Fruit fly (Drosophila melanogaster) whole organism, adult: Measurements from ENCODE around the gene CG3526.

Experiments used
- CG11617 ChIP-seq: fragments of 200-800 bp; sonication (Bioruptor generic); optimal IDR thresholded peaks from 2 replicates; lab custom pipeline; 2017; ENCODE audit warnings: mild to moderate bottlenecking, missing biosample characterization, missing genetic modification reagents, missing genetic modification characterization
- CG14711 ChIP-seq: fragments of 200-800 bp; sonication (Bioruptor generic); optimal IDR thresholded peaks from 2 replicates; lab custom pipeline; 2018; ENCODE audit warnings: missing biosample characterization, mild to moderate bottlenecking, missing genetic modification characterization, moderate library complexity
- CG5204 ChIP-seq: fragments of 200-800 bp; sonication (Bioruptor generic); optimal IDR thresholded peaks from 2 replicates; lab custom pipeline; 2016; ENCODE audit warnings: missing biosample characterization, missing genetic modification characterization
- Mnt ChIP-seq: fragments of 200-800 bp; sonication (Bioruptor generic); optimal IDR thresholded peaks from 2 replicates; lab custom pipeline; 2016; ENCODE audit warnings: missing biosample characterization, mild to moderate bottlenecking, missing genetic modification characterization
- bab1 ChIP-seq: fragments of 200-800 bp; sonication (Bioruptor generic); optimal IDR thresholded peaks from 3 replicates; lab custom pipeline; 2019; ENCODE audit warnings: missing biosample characterization, mild to moderate bottlenecking, missing genetic modification characterization, moderate library complexity

- TF ChIP-seq Mnt (GFP tag; lab: Kevin White, UChicago) (no peak), CG11617 (GFP tag; lab: Kevin White, UChicago) (no peak), CG5204 (GFP tag; lab: Kevin White, UChicago) (no peak), CG14711 (tag; lab: Kevin White, UChicago) (no peak), bab1 (GFP tag; lab: Kevin White, UChicago) (no peak)
These were observed 8.1 kb upstream of the CG3526 start for dm6 chrX:2882516-2882915.
